Fruit fly (Drosophila melanogaster) whole organism, embryonic: ENCODE data around the gene CG33269.

ENCODE experiments used
- Ada2b ChIP-seq: fragments of 200-800 bp; sonication (Bioruptor generic); IDR thresholded peaks from 2 replicates; pipeline ENCODE4 v1.3.6; 2022; ENCODE audit warnings: missing biosample characterization, missing genetic modification characterization
- CG10979 ChIP-seq: fragments of 200-800 bp; sonication (Bioruptor generic); optimal IDR thresholded peaks from 2 replicates; lab custom pipeline; 2018; ENCODE audit warnings: missing biosample characterization, mild to moderate bottlenecking, missing genetic modification characterization, moderate library complexity
- CG11247 ChIP-seq: fragments of 200-800 bp; sonication (Bioruptor generic); IDR thresholded peaks from 2 replicates; pipeline ENCODE4 v1.3.6; 2022; ENCODE audit warnings: missing biosample characterization, missing genetic modification characterization
- CG11560 ChIP-seq: fragments of 200-800 bp; sonication (Bioruptor generic); IDR thresholded peaks from 3 replicates; pipeline ENCODE4 v1.3.6; 2022; ENCODE audit warnings: missing biosample characterization, missing genetic modification characterization
- CG11696 ChIP-seq: fragments of 200-800 bp; sonication (Bioruptor generic); IDR thresholded peaks from 2 replicates; pipeline ENCODE4 v1.3.6; 2022; ENCODE audit warnings: missing biosample characterization, missing genetic modification characterization
- CG11723 ChIP-seq: fragments of 200-800 bp; sonication (Bioruptor generic); optimal IDR thresholded peaks from 2 replicates; lab custom pipeline; 2017; ENCODE audit warnings: missing biosample characterization, mild to moderate bottlenecking, missing genetic modification characterization
- CG13424 ChIP-seq: fragments of 200-800 bp; sonication (Bioruptor generic); optimal IDR thresholded peaks from 2 replicates; lab custom pipeline; 2019; ENCODE audit warnings: missing biosample characterization, mild to moderate bottlenecking, missing genetic modification characterization, moderate library complexity
- CG15073 ChIP-seq: fragments of 200-800 bp; sonication (Bioruptor generic); optimal IDR thresholded peaks from 2 replicates; lab custom pipeline; 2016; ENCODE audit warnings: missing biosample characterization, missing genetic modification characterization
- CG1603 ChIP-seq: fragments of 200-800 bp; sonication (Bioruptor generic); optimal IDR thresholded peaks from 2 replicates; lab custom pipeline; 2019; ENCODE audit warnings: missing biosample characterization, mild to moderate bottlenecking, missing genetic modification characterization, moderate library complexity
- CG1647 ChIP-seq: fragments of 200-800 bp; sonication (Bioruptor generic); optimal IDR thresholded peaks from 3 replicates; lab custom pipeline; 2016; ENCODE audit warnings: missing biosample characterization, missing genetic modification characterization
- CG17385 ChIP-seq: fragments of 200-800 bp; sonication (Bioruptor generic); optimal IDR thresholded peaks from 3 replicates; lab custom pipeline; 2018; ENCODE audit warnings: missing biosample characterization, mild to moderate bottlenecking, missing genetic modification characterization
- CG2116 ChIP-seq: fragments of 200-800 bp; sonication (Bioruptor generic); optimal IDR thresholded peaks from 3 replicates; lab custom pipeline; 2018; ENCODE audit warnings: missing biosample characterization, mild to moderate bottlenecking, missing genetic modification characterization
- CG2120 ChIP-seq: fragments of 200-800 bp; sonication (Bioruptor generic); optimal IDR thresholded peaks from 3 replicates; lab custom pipeline; 2016; ENCODE audit warnings: missing biosample characterization, missing genetic modification characterization
- CG2199 ChIP-seq: fragments of 200-800 bp; sonication (Bioruptor generic); IDR thresholded peaks from 3 replicates; pipeline ENCODE4 v1.3.6; 2022; ENCODE audit warnings: missing biosample characterization, missing genetic modification characterization
- CG2875 ChIP-seq: fragments of 200-800 bp; sonication (Bioruptor generic); optimal IDR thresholded peaks from 2 replicates; lab custom pipeline; 2017; ENCODE audit warnings: missing biosample characterization, mild to moderate bottlenecking, missing genetic modification characterization, missing genetic modification reagents
- CG3163 ChIP-seq: fragments of 200-800 bp; sonication (Bioruptor generic); optimal IDR thresholded peaks from 3 replicates; lab custom pipeline; 2016; ENCODE audit warnings: missing biosample characterization, missing genetic modification characterization
- CG3281 ChIP-seq: fragments of 200-800 bp; sonication (Bioruptor generic); optimal IDR thresholded peaks from 3 replicates; lab custom pipeline; 2017; ENCODE audit warnings: missing biosample characterization, mild to moderate bottlenecking, missing genetic modification characterization
- CG34224 ChIP-seq: fragments of 200-800 bp; sonication (Bioruptor generic); IDR thresholded peaks from 3 replicates; pipeline ENCODE4 v1.3.6; 2022; ENCODE audit warnings: missing biosample characterization, missing genetic modification characterization; ENCODE audit not compliant: partially characterized antibody
- CG34376 ChIP-seq: fragments of 200-800 bp; sonication (Bioruptor generic); optimal IDR thresholded peaks from 2 replicates; lab custom pipeline; 2018; ENCODE audit warnings: missing biosample characterization, mild to moderate bottlenecking, missing genetic modification characterization
- CG4854 ChIP-seq: fragments of 200-800 bp; sonication (Bioruptor generic); optimal IDR thresholded peaks from 2 replicates; lab custom pipeline; 2016; ENCODE audit warnings: missing biosample characterization, missing genetic modification characterization, inconsistent platforms
- CG6791 ChIP-seq: fragments of 200-800 bp; sonication (Bioruptor generic); IDR thresholded peaks from 3 replicates; pipeline ENCODE4 v1.3.6; 2022; ENCODE audit warnings: missing biosample characterization, missing genetic modification characterization; ENCODE audit not compliant: partially characterized antibody
- CG6854 ChIP-seq: fragments of 200-800 bp; sonication (Bioruptor generic); optimal IDR thresholded peaks from 3 replicates; lab custom pipeline; 2017; ENCODE audit warnings: missing biosample characterization, mild to moderate bottlenecking, missing genetic modification characterization
- CG8478 ChIP-seq: fragments of >200 bp; optimal IDR thresholded peaks from 2 replicates; lab custom pipeline; 2018
- CG9727 ChIP-seq: fragments of 200-800 bp; sonication (Bioruptor generic); optimal IDR thresholded peaks from 3 replicates; lab custom pipeline; 2017; ENCODE audit warnings: missing biosample characterization, mild to moderate bottlenecking, missing genetic modification characterization
- CG9797 ChIP-seq: fragments of 200-800 bp; sonication (Bioruptor generic); optimal IDR thresholded peaks from 3 replicates; lab custom pipeline; 2018; ENCODE audit warnings: missing biosample characterization, mild to moderate bottlenecking, missing genetic modification characterization
- Camta ChIP-seq: fragments of 200-800 bp; sonication (Bioruptor generic); optimal IDR thresholded peaks from 2 replicates; lab custom pipeline; 2016; ENCODE audit warnings: missing biosample characterization, missing genetic modification characterization
- Fer1 ChIP-seq: fragments of 200-800 bp; sonication (Bioruptor generic); optimal IDR thresholded peaks from 2 replicates; lab custom pipeline; 2017; ENCODE audit warnings: missing biosample characterization, mild to moderate bottlenecking, missing genetic modification characterization
- Med ChIP-seq: fragments of 200-800 bp; sonication (Bioruptor generic); peaks from one replicate; lab custom pipeline; 2016; ENCODE audit warnings: missing biosample characterization, missing genetic modification characterization, mild to moderate bottlenecking, inconsistent platforms, moderate library complexity
- NK7.1 ChIP-seq: fragments of 200-800 bp; sonication (Bioruptor generic); optimal IDR thresholded peaks from 3 replicates; lab custom pipeline; 2016; ENCODE audit warnings: missing biosample characterization, missing genetic modification characterization
- Nf-YB ChIP-seq: fragments of 200-800 bp; sonication (Bioruptor generic); optimal IDR thresholded peaks from 3 replicates; lab custom pipeline; 2019; ENCODE audit warnings: missing biosample characterization, mild to moderate bottlenecking, missing genetic modification characterization, moderate library complexity
- NfI ChIP-seq: fragments of 200-800 bp; sonication (Bioruptor generic); optimal IDR thresholded peaks from 3 replicates; lab custom pipeline; 2018; ENCODE audit warnings: missing biosample characterization, mild to moderate bottlenecking, missing genetic modification characterization, moderate library complexity
- Sin3A ChIP-seq: fragments of >200 bp; optimal IDR thresholded peaks from 2 replicates; lab custom pipeline; 2018
- Ssrp ChIP-seq: fragments of 200-800 bp; sonication (Bioruptor generic); optimal IDR thresholded peaks from 2 replicates; lab custom pipeline; 2018; ENCODE audit warnings: missing biosample characterization, mild to moderate bottlenecking, missing genetic modification characterization, moderate library complexity
- Usf ChIP-seq: fragments of 200-800 bp; sonication (Bioruptor generic); optimal IDR thresholded peaks from 2 replicates; lab custom pipeline; 2017; ENCODE audit warnings: missing genotype, missing biosample characterization, missing genetic modification characterization
- Xbp1 ChIP-seq: fragments of 200-800 bp; sonication (Bioruptor generic); optimal IDR thresholded peaks from 3 replicates; lab custom pipeline; 2016; ENCODE audit warnings: missing biosample characterization, mild to moderate bottlenecking, missing genetic modification characterization
- amos ChIP-seq: fragments of 200-800 bp; sonication (Bioruptor generic); IDR thresholded peaks from 2 replicates; pipeline ENCODE4 v1.3.6; 2022; ENCODE audit warnings: missing biosample characterization, missing genetic modification characterization; ENCODE audit not compliant: partially characterized antibody
- bigmax ChIP-seq: fragments of 200-800 bp; sonication (Bioruptor generic); optimal IDR thresholded peaks from 2 replicates; lab custom pipeline; 2018; ENCODE audit warnings: missing biosample characterization, mild to moderate bottlenecking, missing genetic modification characterization
- bowl ChIP-seq: fragments of 200-800 bp; sonication (Bioruptor generic); IDR thresholded peaks from 2 replicates; pipeline ENCODE4 v1.3.6; 2022; ENCODE audit warnings: missing biosample characterization, missing genetic modification characterization
- cad ChIP-seq: fragments of >200 bp; optimal IDR thresholded peaks from 2 replicates; lab custom pipeline; 2017; ENCODE audit warnings: missing biosample characterization, missing genetic modification characterization
- cato ChIP-seq: fragments of 200-800 bp; sonication (Bioruptor generic); optimal IDR thresholded peaks from 2 replicates; lab custom pipeline; 2016; ENCODE audit warnings: missing biosample characterization, missing genetic modification characterization, borderline replicate concordance
- chif ChIP-seq, 2 experiments: fragments of 200-800 bp; sonication (Bioruptor generic); optimal IDR thresholded peaks; 3 replicates each; lab custom pipeline; 2016; ENCODE audit warnings: missing biosample characterization in 2 of 2, missing genetic modification characterization in 2 of 2
- gcm ChIP-seq: fragments of 200-800 bp; sonication (Bioruptor generic); optimal IDR thresholded peaks from 2 replicates; lab custom pipeline; 2019; ENCODE audit warnings: missing biosample characterization, mild to moderate bottlenecking, missing genetic modification characterization, moderate library complexity
- kay ChIP-seq: fragments of 200-800 bp; sonication (Bioruptor generic); optimal IDR thresholded peaks from 2 replicates; lab custom pipeline; 2016; ENCODE audit warnings: missing biosample characterization, missing genetic modification characterization
- luna ChIP-seq: fragments of 200-800 bp; sonication (Bioruptor generic); optimal IDR thresholded peaks from 2 replicates; lab custom pipeline; 2016; ENCODE audit warnings: missing biosample characterization, missing genetic modification characterization
- pho ChIP-seq: fragments of 200-800 bp; sonication (Bioruptor generic); optimal IDR thresholded peaks from 2 replicates; lab custom pipeline; 2016; ENCODE audit warnings: missing biosample characterization, missing genetic modification characterization
- run ChIP-seq: fragments of 200-800 bp; sonication (Bioruptor generic); optimal IDR thresholded peaks from 3 replicates; lab custom pipeline; 2018; ENCODE audit warnings: missing biosample characterization, mild to moderate bottlenecking, missing genetic modification characterization
- salm ChIP-seq: fragments of 200-800 bp; sonication (Bioruptor generic); optimal IDR thresholded peaks from 2 replicates; lab custom pipeline; 2018; ENCODE audit warnings: missing biosample characterization, mild to moderate bottlenecking, missing genetic modification characterization
- sob ChIP-seq: fragments of 200-800 bp; sonication (Bioruptor generic); IDR thresholded peaks from 2 replicates; pipeline ENCODE4 v1.3.6; 2022; ENCODE audit warnings: missing biosample characterization, missing genetic modification characterization
- stc ChIP-seq: fragments of 200-800 bp; sonication (Bioruptor generic); IDR thresholded peaks from 2 replicates; pipeline ENCODE4 v1.3.6; 2022; ENCODE audit warnings: missing biosample characterization, missing genetic modification characterization
- tna ChIP-seq: fragments of 200-800 bp; sonication (Bioruptor generic); IDR thresholded peaks from 2 replicates; pipeline ENCODE4 v1.3.6; 2022; ENCODE audit warnings: missing biosample characterization, missing genetic modification characterization; ENCODE audit not compliant: partially characterized antibody

Gene CG33269

DNA sequence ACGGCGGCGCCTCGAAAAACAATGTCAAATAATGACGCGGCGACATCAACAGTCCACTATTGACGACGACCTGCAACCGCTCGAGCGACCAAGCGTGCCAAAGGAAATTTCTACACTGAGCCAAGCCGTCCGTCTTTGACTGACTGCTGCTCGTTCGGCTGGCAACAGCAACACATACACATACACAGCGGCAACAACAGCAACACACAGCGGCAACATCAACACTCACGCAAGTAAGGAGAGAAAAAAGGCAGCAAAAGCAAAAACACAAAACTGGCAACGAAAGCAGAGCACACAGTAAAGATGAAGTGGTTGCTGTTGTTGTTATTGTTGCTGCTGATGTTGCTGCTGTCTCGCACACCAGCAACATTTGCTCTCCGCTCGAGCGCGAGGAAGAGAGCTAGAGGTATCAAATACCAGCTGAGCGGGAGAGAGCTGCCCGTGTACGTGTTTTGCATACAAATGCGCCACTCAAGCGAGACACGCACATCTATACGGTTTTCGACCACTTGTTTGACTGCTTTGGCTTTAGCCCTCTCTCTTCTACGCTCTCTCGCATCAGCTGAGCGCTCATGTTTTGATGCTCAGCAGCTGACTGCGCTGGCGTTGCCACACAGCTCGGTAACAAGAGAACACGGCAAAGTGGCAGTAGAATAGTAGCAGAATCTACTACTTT, 28.9 kb downstream of the CG33269 start (continued):
- TF ChIP-seq bigmax (peak; percentile 0), CG6791 (GFP tag; lab: Robert Waterston, UW) (peak; percentile 49; the same call in 2 of the 3 replicates), CG34376 (GFP tag; lab: Kevin White, UChicago) (peak; percentile 78), CG11696 (0 out of 2 replicates have a peak, but pooled peaks have one; percentile 17), CG11560 (tag; lab: Robert Waterston, UW) (no peak), CG1603 (no peak), Nf-YB (GFP tag; lab: Kevin White, UChicago) (peak; percentile 47), CG15073 (GFP tag; lab: Kevin White, UChicago) (no peak), luna (GFP tag; lab: Kevin White, UChicago) (no peak), Xbp1 (GFP tag; lab: Kevin White, UChicago) (peak; percentile 15), CG9727 (GFP tag; lab: Kevin White, UChicago) (peak; percentile 50), NfI (peak; percentile 15), CG11247 (peak; percentile 42; the same call in 1 of the 2 replicates), CG2199 (GFP tag; lab: Robert Waterston, UW) (peak; percentile 74; the same call in 1 of the 3 replicates), CG6854 (GFP tag; lab: Kevin White, UChicago) (peak; percentile 29), Ada2b (GFP tag; lab: Robert Waterston, UW) (no peak), CG13424 (tag; lab: Kevin White, UChicago) (no peak), CG10979 (tag; lab: Kevin White, UChicago) (no peak), CG2875 (peak; percentile 13), kay (no peak), CG3163 (GFP tag; lab: Kevin White, UChicago) (peak; percentile 59), bowl (no peak), NK7.1 (no peak), salm (tag; lab: Kevin White, UChicago) (peak; percentile 17), CG9797 (GFP tag; lab: Kevin White, UChicago) (no peak), run (tag; lab: Kevin White, UChicago) (peak; percentile 5), CG8478 (lab: Kevin White, UChicago) (peak; percentile 93), sob (GFP tag; lab: Robert Waterston, UW) (peak; percentile 40; the same call in 1 of the 2 replicates), pho (GFP tag; lab: Kevin White, UChicago) (no peak), CG2116 (GFP tag; lab: Kevin White, UChicago) (no peak), Camta (no peak), Med (peak; percentile 92), cad (GFP tag; lab: Kevin White, UChicago) (no peak), CG11723 (GFP tag; lab: Kevin White, UChicago) (no peak), Sin3A (lab: Kevin White, UChicago) (no peak), CG1647 (no peak), CG17385 (peak; percentile 26), chif (GFP tag; optimal IDR thresholded peaks at IDR 0.05; lab: Kevin White, UChicago) (no peak), CG3281 (no peak), Fer1 (GFP tag; lab: Kevin White, UChicago) (peak; percentile 64), gcm (GFP tag; lab: Kevin White, UChicago) (peak; percentile 56), Usf (GFP tag; lab: Kevin White, UChicago) (no peak), CG4854 (GFP tag; lab: Kevin White, UChicago) (no peak), amos (GFP tag; lab: Robert Waterston, UW) (no peak; the same call in 1 of the 2 replicates), cato (GFP tag; lab: Kevin White, UChicago) (no peak), tna (GFP tag; lab: Robert Waterston, UW) (peak; percentile 34; the same call in 1 of the 2 replicates), CG34224 (GFP tag; lab: Robert Waterston, UW) (peak; percentile 94), Ssrp (tag; lab: Kevin White, UChicago) (no peak), CG2120 (GFP tag; lab: Kevin White, UChicago) (no peak), stc (GFP tag; lab: Robert Waterston, UW) (no peak)
